Fruit fly (Drosophila melanogaster) whole organism, embryonic: ENCODE measurements around the gene RhoGAP18B.

Source experiments
- Asciz ChIP-seq: fragments of 200-800 bp; sonication (Bioruptor generic); optimal IDR thresholded peaks from 2 replicates; lab custom pipeline; 2017; ENCODE audit warnings: missing biosample characterization, mild to moderate bottlenecking, missing genetic modification characterization, missing genetic modification reagents
- CG10321 ChIP-seq: fragments of 200-800 bp; sonication (Bioruptor generic); IDR thresholded peaks from 2 replicates; pipeline ENCODE4 v1.3.6; 2022; ENCODE audit warnings: missing biosample characterization, missing genetic modification characterization
- CG12236 ChIP-seq: fragments of 200-800 bp; sonication (Bioruptor generic); optimal IDR thresholded peaks from 2 replicates; lab custom pipeline; 2016; ENCODE audit warnings: missing biosample characterization, missing genetic modification characterization
- CG12942 ChIP-seq: fragments of 200-800 bp; sonication (Bioruptor generic); optimal IDR thresholded peaks from 3 replicates; lab custom pipeline; 2016; ENCODE audit warnings: missing biosample characterization, missing genetic modification characterization
- CG14667 ChIP-seq: fragments of 200-800 bp; sonication (Bioruptor generic); IDR thresholded peaks from 2 replicates; pipeline ENCODE4 v1.3.6; 2022; ENCODE audit warnings: missing biosample characterization, missing genetic modification characterization
- CG15073 ChIP-seq: fragments of 200-800 bp; sonication (Bioruptor generic); optimal IDR thresholded peaks from 2 replicates; lab custom pipeline; 2016; ENCODE audit warnings: missing biosample characterization, missing genetic modification characterization
- CG15479 ChIP-seq: fragments of 200-800 bp; sonication (Bioruptor generic); optimal IDR thresholded peaks from 3 replicates; lab custom pipeline; 2019; ENCODE audit warnings: missing biosample characterization, mild to moderate bottlenecking, missing genetic modification characterization, moderate library complexity
- CG31224 ChIP-seq: fragments of 200-800 bp; sonication (Bioruptor generic); IDR thresholded peaks from 2 replicates; pipeline ENCODE4 v1.3.6; 2022; ENCODE audit warnings: missing biosample characterization, missing genetic modification characterization
- CG33557 ChIP-seq: fragments of 200-800 bp; sonication (Bioruptor generic); optimal IDR thresholded peaks from 2 replicates; lab custom pipeline; 2019; ENCODE audit warnings: missing biosample characterization, mild to moderate bottlenecking, missing genetic modification characterization, moderate library complexity
- CG4360 ChIP-seq: fragments of 200-800 bp; sonication (Bioruptor generic); IDR thresholded peaks from 2 replicates; pipeline ENCODE4 v1.3.6; 2022; ENCODE audit warnings: missing biosample characterization, missing genetic modification characterization
- CG4424 ChIP-seq: fragments of 200-800 bp; sonication (Bioruptor generic); optimal IDR thresholded peaks from 3 replicates; lab custom pipeline; 2016; ENCODE audit warnings: missing biosample characterization, missing genetic modification characterization
- CG7357 ChIP-seq: fragments of 200-800 bp; sonication (Bioruptor generic); IDR thresholded peaks from 3 replicates; pipeline ENCODE4 v1.3.6; 2022; ENCODE audit warnings: missing biosample characterization, missing genetic modification characterization
- CG7963 ChIP-seq: fragments of 200-800 bp; sonication (Bioruptor generic); IDR thresholded peaks from 3 replicates; pipeline ENCODE4 v1.3.6; 2022; ENCODE audit warnings: missing biosample characterization, missing genetic modification characterization; ENCODE audit not compliant: partially characterized antibody
- CG9932 ChIP-seq: fragments of 200-800 bp; sonication (Bioruptor generic); IDR thresholded peaks from 2 replicates; pipeline ENCODE4 v1.3.6; 2022; ENCODE audit warnings: missing biosample characterization, missing genetic modification characterization
- Ets65A ChIP-seq: fragments of 200-800 bp; sonication (Bioruptor generic); peaks from one replicate; lab custom pipeline; 2016; ENCODE audit warnings: missing biosample characterization, missing genetic modification characterization
- Hmx ChIP-seq: fragments of 200-800 bp; sonication (Bioruptor generic); optimal IDR thresholded peaks from 2 replicates; lab custom pipeline; 2016; ENCODE audit warnings: missing biosample characterization, missing genetic modification characterization
- Lim3 ChIP-seq: fragments of 200-800 bp; sonication (Bioruptor generic); IDR thresholded peaks from 2 replicates; pipeline ENCODE4 v1.3.6; 2022; ENCODE audit warnings: missing biosample characterization, missing genetic modification characterization
- MBD-R2 ChIP-seq: fragments of 200-800 bp; sonication (Bioruptor generic); IDR thresholded peaks from 2 replicates; pipeline ENCODE4 v1.3.6; 2022; ENCODE audit warnings: missing biosample characterization, missing genetic modification characterization
- Mad ChIP-seq: fragments of 200-800 bp; sonication (Bioruptor generic); optimal IDR thresholded peaks from 2 replicates; lab custom pipeline; 2016; ENCODE audit warnings: missing biosample characterization, missing genetic modification characterization
- Max ChIP-seq: fragments of 200-800 bp; sonication (Bioruptor generic); optimal IDR thresholded peaks from 2 replicates; lab custom pipeline; 2016; ENCODE audit warnings: missing biosample characterization, mild to moderate bottlenecking, missing genetic modification characterization
- Meics ChIP-seq: fragments of 200-800 bp; sonication (Bioruptor generic); optimal IDR thresholded peaks from 2 replicates; lab custom pipeline; 2017; ENCODE audit warnings: missing biosample characterization, mild to moderate bottlenecking, missing genetic modification characterization
- Neu2 ChIP-seq: fragments of 200-800 bp; sonication (Bioruptor generic); optimal IDR thresholded peaks from 3 replicates; lab custom pipeline; 2016; ENCODE audit warnings: missing biosample characterization, missing genetic modification characterization, borderline replicate concordance
- Nf-YB ChIP-seq: fragments of 200-800 bp; sonication (Bioruptor generic); optimal IDR thresholded peaks from 3 replicates; lab custom pipeline; 2019; ENCODE audit warnings: missing biosample characterization, mild to moderate bottlenecking, missing genetic modification characterization, moderate library complexity
- Ptx1 ChIP-seq: fragments of 200-800 bp; sonication (Bioruptor generic); IDR thresholded peaks from 2 replicates; pipeline ENCODE4 v1.3.6; 2022; ENCODE audit warnings: missing biosample characterization, missing genetic modification characterization
- Ssrp ChIP-seq: fragments of 200-800 bp; sonication (Bioruptor generic); optimal IDR thresholded peaks from 2 replicates; lab custom pipeline; 2018; ENCODE audit warnings: missing biosample characterization, mild to moderate bottlenecking, missing genetic modification characterization, moderate library complexity
- YL-1 ChIP-seq: fragments of 200-800 bp; sonication (Bioruptor generic); optimal IDR thresholded peaks from 3 replicates; lab custom pipeline; 2017; ENCODE audit warnings: missing biosample characterization, mild to moderate bottlenecking, missing genetic modification characterization
- ato ChIP-seq: fragments of 200-800 bp; sonication (Bioruptor generic); IDR thresholded peaks from 2 replicates; pipeline ENCODE4 v1.3.6; 2022; ENCODE audit warnings: missing biosample characterization, missing genetic modification characterization; ENCODE audit not compliant: partially characterized antibody
- az2 ChIP-seq: fragments of 200-800 bp; sonication (Bioruptor generic); optimal IDR thresholded peaks from 3 replicates; lab custom pipeline; 2016; ENCODE audit warnings: missing biosample characterization, missing genetic modification characterization
- bab2 ChIP-seq: fragments of 200-800 bp; sonication (Bioruptor generic); optimal IDR thresholded peaks from 2 replicates; lab custom pipeline; 2016; ENCODE audit warnings: missing biosample characterization, missing genetic modification characterization
- bsh ChIP-seq, 2 experiments: fragments of 200-800 bp; sonication (Bioruptor generic); optimal IDR thresholded peaks; 2 replicates each; lab custom pipeline; 2017 to 2018; ENCODE audit warnings: mild to moderate bottlenecking in 2 of 2, missing biosample characterization in 2 of 2, missing genetic modification characterization in 2 of 2, moderate library complexity in 1 of 2
- chinmo ChIP-seq: fragments of 200-800 bp; sonication (Bioruptor generic); IDR thresholded peaks from 4 replicates; pipeline ENCODE4 v1.3.6; 2022; ENCODE audit warnings: missing biosample characterization, missing genetic modification characterization; ENCODE audit not compliant: partially characterized antibody
- crp ChIP-seq, 2 experiments: fragments of 200-800 bp; sonication (Bioruptor generic); optimal IDR thresholded peaks; 2 replicates in 1 of 2; 3 replicates in 1 of 2; lab custom pipeline; 2017; ENCODE audit warnings: missing biosample characterization in 2 of 2, missing genetic modification characterization in 2 of 2, mild to moderate bottlenecking in 1 of 2, moderate library complexity in 1 of 2
- dan ChIP-seq: fragments of 200-800 bp; sonication (Bioruptor generic); IDR thresholded peaks from 2 replicates; pipeline ENCODE4 v1.3.6; 2022; ENCODE audit warnings: missing biosample characterization, missing genetic modification characterization
- danr ChIP-seq: fragments of 200-800 bp; sonication (Bioruptor generic); IDR thresholded peaks from 2 replicates; pipeline ENCODE4 v1.3.6; 2022; ENCODE audit warnings: missing biosample characterization, missing genetic modification characterization
- dati ChIP-seq: fragments of 200-800 bp; sonication (Bioruptor generic); IDR thresholded peaks from 2 replicates; pipeline ENCODE4 v1.3.6; 2022; ENCODE audit warnings: missing biosample characterization, missing genetic modification characterization
- ftz-f1 ChIP-seq: fragments of 200-800 bp; sonication (Bioruptor generic); optimal IDR thresholded peaks from 2 replicates; lab custom pipeline; 2016; ENCODE audit warnings: missing biosample characterization, missing genetic modification characterization
- gce ChIP-seq: fragments of 200-800 bp; sonication (Bioruptor generic); IDR thresholded peaks from 3 replicates; pipeline ENCODE4 v1.3.6; 2022; ENCODE audit warnings: missing biosample characterization, missing genetic modification characterization
- gfzf ChIP-seq: fragments of 200-800 bp; sonication (Bioruptor generic); optimal IDR thresholded peaks from 2 replicates; lab custom pipeline; 2016; ENCODE audit warnings: missing biosample characterization, mild to moderate bottlenecking, missing genetic modification characterization, moderate library complexity
- h ChIP-seq: fragments of >200 bp; optimal IDR thresholded peaks from 2 replicates; lab custom pipeline; 2017
- hb ChIP-seq: fragments of 200-800 bp; sonication (Bioruptor generic); IDR thresholded peaks from 3 replicates; pipeline ENCODE4 v1.3.6; 2022; ENCODE audit warnings: missing biosample characterization, missing genetic modification characterization; ENCODE audit not compliant: partially characterized antibody
- klu ChIP-seq: fragments of 200-800 bp; sonication (Bioruptor generic); IDR thresholded peaks from 2 replicates; pipeline ENCODE4 v1.3.6; 2022; ENCODE audit warnings: missing biosample characterization, missing genetic modification characterization
- lab ChIP-seq: fragments of 200-800 bp; sonication (Bioruptor generic); optimal IDR thresholded peaks from 3 replicates; lab custom pipeline; 2017; ENCODE audit warnings: missing biosample characterization, missing genetic modification characterization, mild to moderate bottlenecking, moderate library complexity, missing genetic modification reagents
- pho ChIP-seq: fragments of 200-800 bp; sonication (Bioruptor generic); optimal IDR thresholded peaks from 2 replicates; lab custom pipeline; 2016; ENCODE audit warnings: missing biosample characterization, missing genetic modification characterization
- phol ChIP-seq: fragments of 200-800 bp; sonication (Bioruptor generic); optimal IDR thresholded peaks from 3 replicates; lab custom pipeline; 2018; ENCODE audit warnings: missing biosample characterization, mild to moderate bottlenecking, missing genetic modification characterization, moderate library complexity
- ro ChIP-seq: fragments of 200-800 bp; sonication (Bioruptor generic); IDR thresholded peaks from 2 replicates; pipeline ENCODE4 v1.3.6; 2022; ENCODE audit warnings: missing biosample characterization, missing genetic modification characterization
- seq ChIP-seq: fragments of 200-800 bp; sonication (Bioruptor generic); IDR thresholded peaks from 2 replicates; pipeline ENCODE4 v1.3.6; 2022; ENCODE audit warnings: missing biosample characterization, missing genetic modification characterization
- sr ChIP-seq: fragments of 200-800 bp; sonication (Bioruptor generic); IDR thresholded peaks from 3 replicates; pipeline ENCODE4 v1.3.6; 2022; ENCODE audit warnings: missing biosample characterization, missing genetic modification characterization
- tio ChIP-seq: fragments of 200-800 bp; sonication (Bioruptor generic); optimal IDR thresholded peaks from 2 replicates; lab custom pipeline; 2017; ENCODE audit warnings: missing biosample characterization, missing genetic modification characterization, inconsistent platforms
- trem ChIP-seq: fragments of 200-800 bp; optimal IDR thresholded peaks from 3 replicates; lab custom pipeline; 2019; ENCODE audit warnings: missing biosample characterization, mild to moderate bottlenecking, missing genetic modification characterization, moderate library complexity
- unpg ChIP-seq: fragments of 200-800 bp; sonication (Bioruptor generic); optimal IDR thresholded peaks from 3 replicates; lab custom pipeline; 2018; ENCODE audit warnings: missing biosample characterization, mild to moderate bottlenecking, missing genetic modification characterization, moderate library complexity
- yki ChIP-seq: fragments of >200 bp; optimal IDR thresholded peaks from 3 replicates; lab custom pipeline; 2018

Gene RhoGAP18B

dm6 chrX:19179696-19180255, 12.9 kb upstream of the RhoGAP18B start, which contains the start of the genes CG7556 and CG7453 (continued):
- TF ChIP-seq CG4424 (GFP tag; lab: Kevin White, UChicago) (peak; percentile 79), gfzf (GFP tag; lab: Kevin White, UChicago) (peak; percentile 12), Max (peak; percentile 83), CG33557 (GFP tag; lab: Kevin White, UChicago) (peak; percentile 55), CG12236 (GFP tag; lab: Kevin White, UChicago) (peak; percentile 65), unpg (GFP tag; lab: Kevin White, UChicago) (peak; percentile 65), CG31224 (GFP tag; lab: Robert Waterston, UW) (peak; percentile 45), Asciz (GFP tag; lab: Kevin White, UChicago) (peak; percentile 20), seq (GFP tag; lab: Robert Waterston, UW) (no peak), bab2 (GFP tag; lab: Kevin White, UChicago) (peak; percentile 83), trem (tag; lab: Kevin White, UChicago) (peak; percentile 65), CG7357 (peak; percentile 51; the same call in 2 of the 3 replicates), bsh (GFP tag; optimal IDR thresholded peaks at IDR 0.05; lab: Kevin White, UChicago) (peak in 1 of 2 experiments; percentile 64), Meics (GFP tag; lab: Kevin White, UChicago) (peak; percentile 73), sr (peak; percentile 78), dan (no peak), Ssrp (tag; lab: Kevin White, UChicago) (peak; percentile 70), Neu2 (GFP tag; lab: Kevin White, UChicago) (no peak), CG15073 (GFP tag; lab: Kevin White, UChicago) (no peak), danr (GFP tag; lab: Robert Waterston, UW) (0 out of 2 replicates have a peak, but pooled peaks have one; percentile 5), CG7963 (no peak), MBD-R2 (GFP tag; lab: Robert Waterston, UW) (peak; percentile 83), pho (GFP tag; lab: Kevin White, UChicago) (peak; percentile 79), az2 (GFP tag; lab: Kevin White, UChicago) (peak; percentile 80), ftz-f1 (GFP tag; lab: Kevin White, UChicago) (no peak), gce (GFP tag; lab: Robert Waterston, UW) (no peak), hb (GFP tag; lab: Robert Waterston, UW) (no peak), YL-1 (GFP tag; lab: Kevin White, UChicago) (peak; percentile 80), Ptx1 (GFP tag; lab: Robert Waterston, UW) (peak; percentile 73), chinmo (GFP tag; lab: Robert Waterston, UW) (no peak), CG15479 (peak; percentile 31), ro (GFP tag; lab: Robert Waterston, UW) (no peak), CG10321 (GFP tag; lab: Robert Waterston, UW) (no peak), phol (tag; lab: Kevin White, UChicago) (peak; percentile 80), klu (GFP tag; lab: Robert Waterston, UW) (no peak; the same call in 1 of the 2 replicates), CG4360 (GFP tag; lab: Robert Waterston, UW) (no peak), CG9932 (GFP tag; lab: Robert Waterston, UW) (peak; percentile 70), CG12942 (peak; percentile 66), Hmx (peak; percentile 39), Ets65A (GFP tag; lab: Kevin White, UChicago) (peak; percentile 98), Nf-YB (GFP tag; lab: Kevin White, UChicago) (peak; percentile 51), Mad (peak; percentile 60), yki (lab: Kevin White, UChicago) (no peak), tio (peak; percentile 79), lab (GFP tag; lab: Kevin White, UChicago) (peak; percentile 74), dati (GFP tag; lab: Robert Waterston, UW) (no peak), h (lab: Kevin White, UChicago) (no peak), crp (GFP tag; optimal IDR thresholded peaks at IDR 0.05; lab: Kevin White, UChicago) (peak; percentile 15 to 85), CG14667 (peak; percentile 28; the same call in 1 of the 2 replicates), Lim3 (GFP tag; lab: Robert Waterston, UW) (no peak), ato (GFP tag; lab: Robert Waterston, UW) (no peak)
